Fruit fly (Drosophila melanogaster): ENCODE results near the gene CG14196.
A peak's percentile ranks its signal among the peaks of the same experiment; 100 is the strongest.

dm6 chrX:19241790-19242373 is at the start of gene CG14196:
- TF ChIP-seq CG8478 (optimal IDR thresholded peaks at IDR 0.05) (no peak), CTCF (optimal IDR thresholded peaks at IDR 0.05) (peak; percentile 31 to 42)

All from S2 (cell line).